Worm (Caenorhabditis elegans) whole organism, mixed stage, embryonic: ENCODE results near the gene C08F11.12.

ENCODE experiments used
- elt-3 ChIP-seq: fragments of 150-350 bp; optimal IDR thresholded peaks from 2 replicates; lab custom pipeline; 2014; ENCODE audit warnings: missing biosample characterization, missing genetic modification characterization
- lin-13 ChIP-seq: fragments of 150-350 bp; optimal IDR thresholded peaks from 2 replicates; lab custom pipeline; 2014; ENCODE audit warnings: missing biosample characterization, missing genetic modification characterization
- ztf-11 ChIP-seq: fragments of 150-350 bp; optimal IDR thresholded peaks from 2 replicates; lab custom pipeline; 2014; ENCODE audit warnings: missing biosample characterization, missing genetic modification characterization

ce11 chrIV:13623533-13623932 is 27.8 kb downstream of the C08F11.12 start, which contains the start of gene C08F11.1:
- no peak for TF ChIP-seq lin-13 (tag; lab: Kevin White, UChicago)
- no peak for TF ChIP-seq ztf-11 (tag; lab: Kevin White, UChicago)
- no peak for TF ChIP-seq elt-3 (tag; lab: Kevin White, UChicago)
